Worm (Caenorhabditis elegans): ENCODE measurements around the gene mrpl-21.

Gene mrpl-21

DNA sequence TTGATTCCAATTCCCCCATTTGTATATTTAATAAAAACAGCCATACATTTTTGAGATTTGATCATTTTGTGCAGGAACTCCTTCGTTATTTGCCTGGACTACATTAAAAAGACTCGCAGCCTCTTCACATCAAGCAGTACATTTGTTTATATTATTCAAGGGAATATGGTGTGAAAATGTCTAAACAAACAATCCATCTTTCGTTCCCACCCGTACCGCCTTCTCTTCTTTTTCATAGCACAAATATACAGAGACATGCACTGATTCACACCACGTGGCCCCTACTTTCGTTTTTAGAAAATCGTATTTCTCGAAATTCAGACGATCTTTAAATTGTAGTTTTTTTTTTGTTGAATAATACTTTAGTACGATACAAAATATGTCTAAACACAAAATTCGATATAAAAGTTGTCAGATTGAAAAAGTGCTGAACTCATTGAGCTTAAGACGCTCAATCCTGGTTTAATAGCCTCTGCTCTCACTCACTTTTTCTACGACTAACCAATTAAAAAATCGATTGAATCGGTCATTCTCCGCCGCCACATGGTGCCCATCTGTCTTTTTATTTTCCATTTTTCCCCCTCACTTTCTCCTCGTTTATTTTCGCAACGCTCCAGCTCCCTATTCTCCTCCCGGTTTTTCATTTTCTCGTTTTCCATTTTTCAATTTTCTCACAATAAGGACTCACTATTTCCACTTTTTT, 47.9 kb downstream of the mrpl-21 start:
- 0 out of 2 replicates have a peak, but pooled peaks have one; percentile 5 for TF ChIP-seq tbx-37 (GFP tag; conservative IDR thresholded peaks at IDR 0.05)
- TF ChIP-seq hmbx-1 (tag; optimal IDR thresholded peaks at IDR 0.05): no peak
- 0 out of 2 replicates have a peak, but pooled peaks have one; percentile 35 for TF ChIP-seq sea-1 (GFP tag; conservative IDR thresholded peaks at IDR 0.05)
- no peak for TF ChIP-seq B0310.2 (tag; optimal IDR thresholded peaks at IDR 0.05)

DNA sequence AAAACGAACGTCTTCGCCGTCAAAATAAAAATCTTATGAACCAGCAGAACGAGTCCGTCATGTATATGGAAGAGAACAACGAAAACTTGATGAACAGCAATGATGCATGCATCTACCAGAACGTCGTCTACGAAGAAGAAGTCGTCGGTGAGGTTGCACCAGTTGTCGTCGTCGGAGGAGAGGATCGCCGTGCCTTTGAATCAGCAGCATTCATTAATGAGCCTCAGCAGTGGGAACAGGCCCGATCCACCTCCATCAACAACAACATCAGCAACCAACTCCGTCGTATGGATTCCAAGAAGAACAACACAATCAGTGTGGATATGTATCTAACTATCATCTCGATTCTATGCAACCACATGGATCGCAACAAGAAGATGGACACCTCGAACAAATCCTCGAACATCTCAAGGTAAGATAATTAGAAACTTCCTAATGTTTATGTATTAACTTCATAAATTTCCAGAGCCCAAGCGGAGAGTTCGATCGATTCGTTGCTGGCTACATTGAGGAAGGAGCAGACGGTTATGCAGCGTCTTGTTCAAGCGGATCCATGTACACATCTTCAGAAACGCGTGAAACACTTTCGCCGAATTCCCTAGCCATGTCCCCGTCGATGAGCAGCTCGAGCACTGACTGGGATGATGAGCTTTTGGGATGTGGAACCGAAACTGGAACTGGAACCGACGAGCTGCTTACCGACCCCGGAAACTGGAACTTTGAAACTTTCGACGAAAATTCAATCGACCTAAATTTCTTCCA, 48.8 kb downstream of the mrpl-21 start:
- TF ChIP-seq tra-4 (tag; optimal IDR thresholded peaks at IDR 0.05) (no peak), F13C5.2 (tag; optimal IDR thresholded peaks at IDR 0.05) (no peak), hnd-1 (tag; optimal IDR thresholded peaks at IDR 0.05) (no peak)

DNA sequence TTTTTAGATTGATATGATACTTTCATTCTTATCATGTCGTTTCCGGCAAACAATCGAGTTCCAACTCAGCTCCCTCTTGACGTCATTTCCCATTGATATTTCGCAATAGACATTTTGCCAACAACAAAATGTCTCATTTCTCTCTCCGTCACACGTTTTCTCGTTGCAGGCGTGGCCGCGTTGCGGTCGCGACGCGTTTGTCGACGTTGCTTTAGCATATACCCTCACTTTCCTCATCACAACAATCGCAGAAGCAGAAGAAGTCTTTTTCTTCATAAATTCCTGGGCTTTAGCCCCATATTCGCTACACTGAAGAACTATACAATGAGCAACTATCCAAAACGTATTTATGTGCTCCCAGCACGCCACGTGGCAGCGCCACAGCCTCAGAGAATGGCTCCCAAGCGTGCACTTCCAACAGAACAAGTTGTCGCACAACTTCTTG, 49.7 kb downstream of the mrpl-21 start, which contains the start of gene xbp-1:
xbp-1 (plus strand) TSS at position 151 of the 445 bp plus-strand sequence.
- TF ChIP-seq B0310.2 (tag; optimal IDR thresholded peaks at IDR 0.05): peak; percentile 62
- TF ChIP-seq ceh-36 (tag; optimal IDR thresholded peaks at IDR 0.05): no peak
- TF ChIP-seq ama-1 (optimal IDR thresholded peaks at IDR 0.05): peak; percentile 6
- no peak for TF ChIP-seq scrt-1 (GFP tag; IDR thresholded peaks at IDR 0.05)
- no peak for TF ChIP-seq tbx-11 (GFP tag; IDR thresholded peaks at IDR 0.05)
- no peak for TF ChIP-seq flt-1 (GFP tag; IDR thresholded peaks at IDR 0.05)
- 0 out of 2 replicates have a peak, but pooled peaks have one; percentile 21 for TF ChIP-seq sea-1 (GFP tag; conservative IDR thresholded peaks at IDR 0.05)
- TF ChIP-seq ets-7 (tag; optimal IDR thresholded peaks at IDR 0.05): no peak
- TF ChIP-seq tra-4 (tag; optimal IDR thresholded peaks at IDR 0.05): no peak
- no peak for TF ChIP-seq hmbx-1 (tag; optimal IDR thresholded peaks at IDR 0.05)
- no peak for TF ChIP-seq tbx-37 (GFP tag; conservative IDR thresholded peaks at IDR 0.05)
- TF ChIP-seq hmg-4 (GFP tag; optimal IDR thresholded peaks at IDR 0.05): peak; percentile 42
- TF ChIP-seq ceh-13 (GFP tag; optimal IDR thresholded peaks at IDR 0.05): no peak
- peak; percentile 15 for TF ChIP-seq aly-1 (tag; optimal IDR thresholded peaks at IDR 0.05)
- no peak for TF ChIP-seq pes-1 (GFP tag; IDR thresholded peaks at IDR 0.05)
- peak; percentile 63 for TF ChIP-seq F13C5.2 (tag; optimal IDR thresholded peaks at IDR 0.05)
- TF ChIP-seq hnd-1 (tag; optimal IDR thresholded peaks at IDR 0.05): no peak

Measured in whole organism, early embryonic.